Fruit fly (Drosophila melanogaster): ENCODE measurements around the gene CG10352.
A peak's percentile ranks its signal among the peaks of the same experiment; 100 is the strongest.

CG10352 gene

dm6 chrX:11857522-11858438, 19.2 kb downstream of the CG10352 start:
- TF ChIP-seq Mnt (GFP tag; optimal IDR thresholded peaks at IDR 0.05) (peak; percentile 11), Clk (GFP tag; optimal IDR thresholded peaks at IDR 0.05) (no peak), CG7045 (GFP tag; optimal IDR thresholded peaks at IDR 0.05) (no peak), pad (GFP tag; optimal IDR thresholded peaks at IDR 0.05) (no peak), CG33017 (tag; optimal IDR thresholded peaks at IDR 0.05) (no peak), Hr96 (GFP tag; optimal IDR thresholded peaks at IDR 0.05) (no peak), cnc (optimal IDR thresholded peaks at IDR 0.05) (no peak), CG14711 (tag; optimal IDR thresholded peaks at IDR 0.05) (peak; percentile 70), ovo (GFP tag; optimal IDR thresholded peaks at IDR 0.05) (no peak), toe (GFP tag; optimal IDR thresholded peaks at IDR 0.05) (no peak), bab1 (GFP tag; optimal IDR thresholded peaks at IDR 0.05) (peak; percentile 97), CG12768 (GFP tag; optimal IDR thresholded peaks at IDR 0.05) (no peak), CG5204 (GFP tag; optimal IDR thresholded peaks at IDR 0.05) (no peak), kay (GFP tag; ENCODE audit: borderline replicate concordance) (no peak), CG11617 (GFP tag; optimal IDR thresholded peaks at IDR 0.05) (peak; percentile 36), CG7101 (tag; optimal IDR thresholded peaks at IDR 0.05) (peak; percentile 48), Crg-1 (GFP tag; optimal IDR thresholded peaks at IDR 0.05) (peak; percentile 3), tj (GFP tag; optimal IDR thresholded peaks at IDR 0.05) (peak; percentile 19), cic (GFP tag; optimal IDR thresholded peaks at IDR 0.05) (no peak), CG1620 (GFP tag; optimal IDR thresholded peaks at IDR 0.05) (peak; percentile 29)

dm6 chrX:11856867-11857266, 20.1 kb downstream of the CG10352 start:
- TF ChIP-seq toe (GFP tag; optimal IDR thresholded peaks at IDR 0.05) (no peak), CG7101 (tag; optimal IDR thresholded peaks at IDR 0.05) (no peak), CG5204 (GFP tag; optimal IDR thresholded peaks at IDR 0.05) (no peak), kay (GFP tag; ENCODE audit: borderline replicate concordance) (no peak), cnc (optimal IDR thresholded peaks at IDR 0.05) (no peak), Crg-1 (GFP tag; optimal IDR thresholded peaks at IDR 0.05) (no peak), bab1 (GFP tag; optimal IDR thresholded peaks at IDR 0.05) (no peak), CG14711 (tag; optimal IDR thresholded peaks at IDR 0.05) (no peak), tj (GFP tag; optimal IDR thresholded peaks at IDR 0.05) (no peak), Hr96 (GFP tag; optimal IDR thresholded peaks at IDR 0.05) (no peak), CG7045 (GFP tag; optimal IDR thresholded peaks at IDR 0.05) (no peak), cic (GFP tag; optimal IDR thresholded peaks at IDR 0.05) (no peak), ovo (GFP tag; optimal IDR thresholded peaks at IDR 0.05) (no peak)

dm6 chrX:11855950-11856349, 21.0 kb downstream of the CG10352 start:
- TF ChIP-seq CG5204 (GFP tag; optimal IDR thresholded peaks at IDR 0.05) = no peak
- TF ChIP-seq CG11617 (GFP tag; optimal IDR thresholded peaks at IDR 0.05) = no peak
- TF ChIP-seq cic (GFP tag; optimal IDR thresholded peaks at IDR 0.05) = no peak
- no peak for TF ChIP-seq kay (GFP tag; ENCODE audit: borderline replicate concordance)

dm6 chrX:11854758-11855465, 22.1 kb downstream of the CG10352 start, which contains the start of the genes CG10347 and ATP7:
Gene CG10347, minus strand, starts transcription at chrX:11854931.
Gene ATP7, plus strand, starts transcription at chrX:11855022.
- TF ChIP-seq Mnt (GFP tag; optimal IDR thresholded peaks at IDR 0.05) = peak; percentile 81
- TF ChIP-seq ovo (GFP tag; optimal IDR thresholded peaks at IDR 0.05) = peak; percentile 90
- TF ChIP-seq Hr96 (GFP tag; optimal IDR thresholded peaks at IDR 0.05) = no peak
- peak; percentile 43 for TF ChIP-seq CG14711 (tag; optimal IDR thresholded peaks at IDR 0.05)
- peak; percentile 61 for TF ChIP-seq CG11617 (GFP tag; optimal IDR thresholded peaks at IDR 0.05)
- no peak for TF ChIP-seq Clk (GFP tag; optimal IDR thresholded peaks at IDR 0.05)
- no peak for TF ChIP-seq CG7045 (GFP tag; optimal IDR thresholded peaks at IDR 0.05)
- TF ChIP-seq cnc (optimal IDR thresholded peaks at IDR 0.05) = peak in 1 of 2 experiments; percentile 44
- TF ChIP-seq Crg-1 (GFP tag; optimal IDR thresholded peaks at IDR 0.05) = peak; percentile 27
- no peak for TF ChIP-seq CG12768 (GFP tag; optimal IDR thresholded peaks at IDR 0.05)
- peak; percentile 41 for TF ChIP-seq CG7101 (tag; optimal IDR thresholded peaks at IDR 0.05)
- TF ChIP-seq toe (GFP tag; optimal IDR thresholded peaks at IDR 0.05) = peak; percentile 47
- no peak for TF ChIP-seq kay (GFP tag; ENCODE audit: borderline replicate concordance)
- TF ChIP-seq cic (GFP tag; optimal IDR thresholded peaks at IDR 0.05) = no peak
- TF ChIP-seq CG5204 (GFP tag; optimal IDR thresholded peaks at IDR 0.05) = no peak
- peak; percentile 35 for TF ChIP-seq pad (GFP tag; optimal IDR thresholded peaks at IDR 0.05)
- no peak for TF ChIP-seq CG33017 (tag; optimal IDR thresholded peaks at IDR 0.05)
- peak; percentile 77 for TF ChIP-seq bab1 (GFP tag; optimal IDR thresholded peaks at IDR 0.05)
- peak; percentile 32 for TF ChIP-seq tj (GFP tag; optimal IDR thresholded peaks at IDR 0.05)
- TF ChIP-seq CG1620 (GFP tag; optimal IDR thresholded peaks at IDR 0.05) = peak; percentile 55

- TF ChIP-seq Mnt (GFP tag; optimal IDR thresholded peaks at IDR 0.05) (peak; percentile 85), CG5204 (GFP tag; optimal IDR thresholded peaks at IDR 0.05) (no peak), CG1620 (GFP tag; optimal IDR thresholded peaks at IDR 0.05) (peak; percentile 88), Hr96 (GFP tag; optimal IDR thresholded peaks at IDR 0.05) (no peak), tj (GFP tag; optimal IDR thresholded peaks at IDR 0.05) (peak; percentile 16), CG14711 (tag; optimal IDR thresholded peaks at IDR 0.05) (peak; percentile 76), CG33017 (tag; optimal IDR thresholded peaks at IDR 0.05) (no peak), Clk (GFP tag; optimal IDR thresholded peaks at IDR 0.05) (no peak), CG11617 (GFP tag; optimal IDR thresholded peaks at IDR 0.05) (peak; percentile 24), CG7101 (tag; optimal IDR thresholded peaks at IDR 0.05) (peak; percentile 81), toe (GFP tag; optimal IDR thresholded peaks at IDR 0.05) (peak; percentile 28), kay (GFP tag; ENCODE audit: borderline replicate concordance) (no peak), Crg-1 (GFP tag; optimal IDR thresholded peaks at IDR 0.05) (peak; percentile 88), bab1 (GFP tag; optimal IDR thresholded peaks at IDR 0.05) (peak; percentile 81), ovo (GFP tag; optimal IDR thresholded peaks at IDR 0.05) (peak; percentile 67), CG12768 (GFP tag; optimal IDR thresholded peaks at IDR 0.05) (no peak), CG7045 (GFP tag; optimal IDR thresholded peaks at IDR 0.05) (no peak), cic (GFP tag; optimal IDR thresholded peaks at IDR 0.05) (peak; percentile 41), pad (GFP tag; optimal IDR thresholded peaks at IDR 0.05) (peak; percentile 73), cnc (optimal IDR thresholded peaks at IDR 0.05) (no peak)
These were observed 24.7 kb downstream of the CG10352 start, which contains the start of gene p24-1 for dm6 chrX:11852310-11852709. Gene p24-1, minus strand, starts transcription at chrX:11852530.

Data from whole organism, adult.